Worm (Caenorhabditis elegans): ENCODE results near the gene srz-15.

srz-15 gene

ce11 chrIV:12964648-12965047, 49.1 kb downstream of the srz-15 start:
- TF ChIP-seq tab-1 (GFP tag; IDR thresholded peaks at IDR 0.05), result no peak
- TF ChIP-seq flt-1 (GFP tag; IDR thresholded peaks at IDR 0.05), result no peak
- no peak for TF ChIP-seq T22C8.4 (GFP tag; IDR thresholded peaks at IDR 0.05)
- no peak for TF ChIP-seq cog-1 (tag; optimal IDR thresholded peaks at IDR 0.05)
- no peak for TF ChIP-seq ztf-23 (GFP tag; IDR thresholded peaks at IDR 0.05)
- TF ChIP-seq ref-1 (GFP tag; conservative IDR thresholded peaks at IDR 0.05), result no peak
- TF ChIP-seq klf-2 (GFP tag; conservative IDR thresholded peaks at IDR 0.05), result no peak

ce11 chrIV:12965074-12965473, 49.5 kb downstream of the srz-15 start, which contains the start of gene dod-22:
Gene dod-22, plus strand, starts transcription at chrIV:12965374.
- TF ChIP-seq ztf-23 (GFP tag; IDR thresholded peaks at IDR 0.05) (no peak), ztf-29 (GFP tag; IDR thresholded peaks at IDR 0.05) (no peak), tab-1 (GFP tag; IDR thresholded peaks at IDR 0.05) (no peak), klf-2 (GFP tag; conservative IDR thresholded peaks at IDR 0.05) (no peak), T22C8.4 (GFP tag; IDR thresholded peaks at IDR 0.05) (no peak)

Data from whole organism, midembryonic.